Worm (Caenorhabditis elegans) whole organism, early embryonic: Measurements from ENCODE around the gene abu-14.

ENCODE experiments used
- B0310.2 ChIP-seq: sonication (generic microtip); optimal IDR thresholded peaks from 2 replicates; lab custom pipeline; 2016; ENCODE audit warnings: mild to moderate bottlenecking, missing genetic modification characterization, missing compliant biosample characterization
- F13C5.2 ChIP-seq: sonication (generic microtip); optimal IDR thresholded peaks from 2 replicates; lab custom pipeline; 2017; ENCODE audit warnings: mild to moderate bottlenecking, missing genetic modification characterization, inconsistent platforms, missing compliant biosample characterization
- aly-1 ChIP-seq: sonication (generic microtip); optimal IDR thresholded peaks from 2 replicates; lab custom pipeline; 2016; ENCODE audit warnings: missing genetic modification characterization, missing compliant biosample characterization
- ama-1 ChIP-seq: fragments of 150-350 bp; optimal IDR thresholded peaks from 2 replicates; lab custom pipeline; 2014
- ceh-13 ChIP-seq: fragments of 200-800 bp; sonication (Bioruptor generic); optimal IDR thresholded peaks from 2 replicates; lab custom pipeline; 2018; ENCODE audit warnings: mild to moderate bottlenecking, missing genetic modification characterization, missing compliant biosample characterization
- ceh-36 ChIP-seq: sonication (generic microtip); optimal IDR thresholded peaks from 2 replicates; lab custom pipeline; 2016; ENCODE audit warnings: missing genetic modification characterization, inconsistent platforms, missing compliant biosample characterization
- ets-7 ChIP-seq: sonication (generic microtip); optimal IDR thresholded peaks from 2 replicates; lab custom pipeline; 2016; ENCODE audit warnings: missing genotype, missing genetic modification characterization, missing compliant biosample characterization
- flt-1 ChIP-seq: fragments of 200-800 bp; sonication (Bioruptor generic); IDR thresholded peaks from 2 replicates; pipeline ENCODE4 v1.3.6; 2022; ENCODE audit warnings: missing genetic modification characterization, missing compliant biosample characterization
- hmbx-1 ChIP-seq: sonication (generic microtip); optimal IDR thresholded peaks from 2 replicates; lab custom pipeline; 2016; ENCODE audit warnings: mild to moderate bottlenecking, missing genetic modification characterization, missing compliant biosample characterization
- hmg-4 ChIP-seq: fragments of 200-800 bp; sonication (Bioruptor generic); optimal IDR thresholded peaks from 2 replicates; lab custom pipeline; 2018; ENCODE audit warnings: mild to moderate bottlenecking, missing genetic modification characterization, missing compliant biosample characterization
- hnd-1 ChIP-seq: sonication (generic microtip); optimal IDR thresholded peaks from 2 replicates; lab custom pipeline; 2016; ENCODE audit warnings: missing genetic modification characterization, missing compliant biosample characterization
- pes-1 ChIP-seq: fragments of 200-800 bp; sonication (Bioruptor generic); IDR thresholded peaks from 2 replicates; pipeline ENCODE4 v1.3.6; 2022; ENCODE audit warnings: missing genetic modification reagents, missing genetic modification characterization, missing compliant biosample characterization
- scrt-1 ChIP-seq: fragments of 200-800 bp; sonication (Bioruptor generic); IDR thresholded peaks from 2 replicates; pipeline ENCODE4 v1.3.6; 2022; ENCODE audit warnings: missing genetic modification characterization, missing compliant biosample characterization
- sea-1 ChIP-seq: fragments of 200-800 bp; sonication (Bioruptor generic); conservative IDR thresholded peaks from 2 replicates; pipeline ENCODE4 v1.3.6; 2022; ENCODE audit warnings: missing genetic modification characterization, missing compliant biosample characterization
- tbx-11 ChIP-seq: fragments of 200-800 bp; sonication (Bioruptor generic); IDR thresholded peaks from 2 replicates; pipeline ENCODE4 v1.3.6; 2022; ENCODE audit warnings: missing genetic modification characterization, missing compliant biosample characterization
- tbx-37 ChIP-seq: fragments of 200-800 bp; sonication (Bioruptor generic); conservative IDR thresholded peaks from 2 replicates; pipeline ENCODE4 v1.3.6; 2022; ENCODE audit warnings: missing genetic modification reagents, missing genetic modification characterization, missing compliant biosample characterization
- tra-4 ChIP-seq: sonication (generic microtip); optimal IDR thresholded peaks from 2 replicates; lab custom pipeline; 2017; ENCODE audit warnings: missing genetic modification characterization, missing compliant biosample characterization

Gene abu-14

ce11 chrII:9227134-9227533 lies at the start of gene abu-14:
TSS of gene abu-14 (minus strand) at chrII:9227214.
- TF ChIP-seq ceh-13 (GFP tag; lab: Kevin White, UChicago) (no peak), scrt-1 (GFP tag; lab: Robert Waterston, UW) (peak; percentile 19; the same call in 1 of the 2 replicates)

ce11 chrII:9275173-9275572 lies 48.2 kb upstream of the abu-14 start:
- TF ChIP-seq tbx-37 (GFP tag; lab: Robert Waterston, UW): no peak
- no peak for TF ChIP-seq ama-1 (lab: Kevin White, UChicago)
- TF ChIP-seq sea-1: no peak
- TF ChIP-seq ets-7 (tag; lab: Kevin White, UChicago): no peak
- no peak for TF ChIP-seq hmg-4 (GFP tag; lab: Kevin White, UChicago)
- TF ChIP-seq B0310.2: no peak
- TF ChIP-seq F13C5.2 (tag; lab: Kevin White, UChicago): no peak
- no peak for TF ChIP-seq tbx-11
- no peak for TF ChIP-seq hmbx-1 (tag; lab: Kevin White, UChicago)
- TF ChIP-seq tra-4 (tag; lab: Kevin White, UChicago): no peak
- TF ChIP-seq ceh-36 (tag; lab: Kevin White, UChicago): no peak
- no peak for TF ChIP-seq flt-1 (GFP tag; lab: Robert Waterston, UW)
- no peak for TF ChIP-seq pes-1 (GFP tag; lab: Robert Waterston, UW)
- no peak for TF ChIP-seq aly-1 (tag; lab: Kevin White, UChicago)
- no peak for TF ChIP-seq scrt-1 (GFP tag; lab: Robert Waterston, UW)
- no peak for TF ChIP-seq ceh-13 (GFP tag; lab: Kevin White, UChicago)
- TF ChIP-seq hnd-1 (tag; lab: Kevin White, UChicago): no peak

DNA sequence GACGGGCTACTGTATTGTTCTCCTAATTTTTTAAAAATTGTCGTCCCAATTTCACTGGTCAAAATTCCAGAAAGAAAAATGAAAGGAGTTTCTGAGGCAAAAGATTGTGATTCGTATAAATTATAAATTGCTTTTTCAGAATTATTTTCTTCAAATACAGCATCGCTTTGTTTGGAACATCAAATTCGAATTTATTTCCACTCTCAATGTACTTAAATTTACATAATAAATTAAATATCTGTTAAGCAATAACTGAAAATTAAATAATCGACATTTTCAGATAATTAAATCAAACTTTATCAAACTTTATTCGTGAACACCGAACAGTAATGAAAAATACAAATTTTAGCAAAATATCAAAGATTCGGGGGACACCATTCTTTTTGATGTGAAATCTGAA lies 47.7 kb upstream of the abu-14 start:
- TF ChIP-seq aly-1 (tag; lab: Kevin White, UChicago) (no peak), sea-1 (no peak), ceh-36 (tag; lab: Kevin White, UChicago) (no peak), tbx-11 (no peak), tbx-37 (GFP tag; lab: Robert Waterston, UW) (no peak), flt-1 (GFP tag; lab: Robert Waterston, UW) (no peak), scrt-1 (GFP tag; lab: Robert Waterston, UW) (no peak), B0310.2 (no peak), ets-7 (tag; lab: Kevin White, UChicago) (no peak), hnd-1 (tag; lab: Kevin White, UChicago) (no peak), ama-1 (lab: Kevin White, UChicago) (no peak), hmbx-1 (tag; lab: Kevin White, UChicago) (no peak)

- TF ChIP-seq F13C5.2 (tag; lab: Kevin White, UChicago) (peak; percentile 38), flt-1 (GFP tag; lab: Robert Waterston, UW) (peak; percentile 12; the same call in 1 of the 2 replicates), ets-7 (tag; lab: Kevin White, UChicago) (no peak), hmg-4 (GFP tag; lab: Kevin White, UChicago) (peak; percentile 59)
Observed at ce11 chrII:9273984-9274383, 47.0 kb upstream of the abu-14 start.

DNA sequence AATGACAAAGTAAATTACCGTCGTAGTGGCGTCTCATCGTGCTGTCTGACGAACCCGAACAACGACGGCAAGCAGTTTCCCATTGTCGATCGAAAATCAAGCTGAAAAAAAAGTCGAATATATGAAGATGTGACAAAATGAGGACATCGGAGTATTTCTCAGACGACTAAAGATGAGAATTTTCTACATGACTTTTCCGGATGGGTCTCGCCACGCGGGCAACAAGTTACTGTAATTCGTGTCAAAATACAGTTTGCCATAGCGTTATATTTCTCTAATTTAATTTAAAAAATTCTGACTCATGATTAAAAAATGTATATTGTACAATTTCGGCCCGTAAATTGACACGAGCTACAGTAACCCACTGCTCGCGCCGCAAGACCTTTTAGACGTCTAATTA lies 45.9 kb upstream of the abu-14 start, which contains the start of gene C01G6.4:
Gene C01G6.4 (minus strand): TSS at position 101 of the 400 bp plus-strand sequence.
- no peak for TF ChIP-seq hmg-4 (GFP tag; lab: Kevin White, UChicago)

- peak; percentile 17 for TF ChIP-seq ama-1 (lab: Kevin White, UChicago)
- TF ChIP-seq ets-7 (tag; lab: Kevin White, UChicago): no peak
- no peak for TF ChIP-seq tra-4 (tag; lab: Kevin White, UChicago)
- no peak for TF ChIP-seq scrt-1 (GFP tag; lab: Robert Waterston, UW)
Observed at ce11 chrII:9271285-9271684, 44.3 kb upstream of the abu-14 start.

DNA sequence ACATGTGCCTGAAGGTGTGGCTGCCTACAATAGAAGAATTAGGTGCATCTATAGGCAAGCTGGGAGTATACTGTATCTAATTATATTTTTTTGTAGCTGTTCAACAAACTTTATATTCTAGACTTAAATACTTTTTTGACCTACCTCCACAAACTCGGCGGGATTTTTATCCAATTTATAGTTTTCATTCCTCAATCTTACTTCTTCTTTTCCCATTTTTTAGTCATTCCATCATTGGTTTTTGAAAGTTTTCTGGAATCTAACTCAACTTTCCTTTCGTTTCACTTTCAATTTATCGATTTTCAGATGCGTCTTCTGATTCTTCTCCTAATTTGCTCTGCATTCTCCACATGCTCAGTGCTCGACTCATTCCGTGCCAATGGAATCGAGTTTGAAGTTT lies 42.6 kb upstream of the abu-14 start, which contains the start of gene C01G6.3:
Gene C01G6.3 (plus strand): TSS at position 301 of the 400 bp plus-strand sequence.
- no peak for TF ChIP-seq hnd-1 (tag; lab: Kevin White, UChicago)
- no peak for TF ChIP-seq ceh-36 (tag; lab: Kevin White, UChicago)
- TF ChIP-seq B0310.2: no peak
- no peak for TF ChIP-seq sea-1
- no peak for TF ChIP-seq ets-7 (tag; lab: Kevin White, UChicago)
- no peak for TF ChIP-seq ama-1 (lab: Kevin White, UChicago)
- no peak for TF ChIP-seq ceh-13 (GFP tag; lab: Kevin White, UChicago)
- TF ChIP-seq hmbx-1 (tag; lab: Kevin White, UChicago): no peak
- no peak for TF ChIP-seq tbx-11
- TF ChIP-seq hmg-4 (GFP tag; lab: Kevin White, UChicago): no peak
- no peak for TF ChIP-seq flt-1 (GFP tag; lab: Robert Waterston, UW)
- no peak for TF ChIP-seq F13C5.2 (tag; lab: Kevin White, UChicago)
- TF ChIP-seq scrt-1 (GFP tag; lab: Robert Waterston, UW): no peak
- no peak for TF ChIP-seq tbx-37 (GFP tag; lab: Robert Waterston, UW)
- TF ChIP-seq aly-1 (tag; lab: Kevin White, UChicago): no peak
- no peak for TF ChIP-seq tra-4 (tag; lab: Kevin White, UChicago)
- no peak for TF ChIP-seq pes-1 (GFP tag; lab: Robert Waterston, UW)

- TF ChIP-seq ets-7 (tag; lab: Kevin White, UChicago) (no peak), ama-1 (lab: Kevin White, UChicago) (no peak), aly-1 (tag; lab: Kevin White, UChicago) (no peak), flt-1 (GFP tag; lab: Robert Waterston, UW) (no peak), tbx-37 (GFP tag; lab: Robert Waterston, UW) (no peak), pes-1 (GFP tag; lab: Robert Waterston, UW) (peak; percentile 56), ceh-36 (tag; lab: Kevin White, UChicago) (peak; percentile 59), hmg-4 (GFP tag; lab: Kevin White, UChicago) (no peak), sea-1 (no peak), tra-4 (tag; lab: Kevin White, UChicago) (no peak)
Observed at ce11 chrII:9268983-9269382, 42.0 kb upstream of the abu-14 start.
